Worm (Caenorhabditis elegans) whole organism, midembryonic: Measurements from ENCODE around the gene arrd-23.

ENCODE experiments used
- T22C8.4 ChIP-seq: fragments of 200-800 bp; sonication (Bioruptor generic); IDR thresholded peaks from 2 replicates; pipeline ENCODE4 v1.3.6; 2022; ENCODE audit warnings: missing genetic modification characterization, missing compliant biosample characterization
- flt-1 ChIP-seq: fragments of 200-800 bp; sonication (Bioruptor generic); IDR thresholded peaks from 2 replicates; pipeline ENCODE4 v1.3.6; 2022; ENCODE audit warnings: missing genetic modification characterization, missing compliant biosample characterization
- klf-2 ChIP-seq: fragments of 200-800 bp; sonication (Bioruptor generic); conservative IDR thresholded peaks from 2 replicates; pipeline ENCODE4 v1.3.6; 2022; ENCODE audit warnings: missing genetic modification reagents, missing genetic modification characterization, missing compliant biosample characterization
- med-1 ChIP-seq: sonication (generic microtip); optimal IDR thresholded peaks from 2 replicates; lab custom pipeline; 2017; ENCODE audit warnings: missing genetic modification characterization, mild to moderate bottlenecking, missing compliant biosample characterization, antibody characterized with exemption, missing genetic modification reagents; ENCODE audit not compliant: insufficient read depth
- ref-1 ChIP-seq: fragments of 200-800 bp; sonication (Bioruptor generic); conservative IDR thresholded peaks from 2 replicates; pipeline ENCODE4 v1.3.6; 2022; ENCODE audit warnings: missing genetic modification reagents, missing genetic modification characterization, missing compliant biosample characterization
- tab-1 ChIP-seq: fragments of 200-800 bp; sonication (Bioruptor generic); IDR thresholded peaks from 2 replicates; pipeline ENCODE4 v1.3.6; 2022; ENCODE audit warnings: missing genetic modification characterization, missing compliant biosample characterization
- ztf-29 ChIP-seq: fragments of 200-800 bp; sonication (Bioruptor generic); IDR thresholded peaks from 2 replicates; pipeline ENCODE4 v1.3.6; 2022; ENCODE audit warnings: missing genetic modification reagents, missing genetic modification characterization, missing compliant biosample characterization

DNA sequence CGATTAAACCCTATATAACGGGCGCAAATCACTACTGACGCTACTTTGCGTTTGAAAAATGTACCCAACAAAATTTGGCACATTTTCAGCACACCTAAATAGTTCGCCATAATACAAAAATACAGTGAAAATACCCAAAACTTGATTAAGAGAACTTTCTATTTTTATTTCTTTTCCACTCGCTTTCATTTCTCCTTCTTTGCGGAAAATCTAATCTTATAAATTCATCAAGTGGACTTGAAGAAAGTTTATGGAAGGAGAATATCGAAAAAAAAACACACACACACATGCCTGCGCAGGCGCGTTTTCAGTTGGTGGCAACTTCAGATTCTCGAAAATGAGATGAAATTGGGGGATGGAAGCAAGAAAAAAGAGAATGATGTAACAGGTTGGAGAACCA is 10.5 kb upstream of the arrd-23 start:
- no peak for TF ChIP-seq flt-1 (GFP tag; lab: Robert Waterston, UW)
- no peak for TF ChIP-seq ztf-29
- TF ChIP-seq med-1 (GFP tag; lab: Kevin White, UChicago), result no peak
- no peak for TF ChIP-seq ref-1 (GFP tag; lab: Robert Waterston, UW)
- TF ChIP-seq tab-1, result no peak
- TF ChIP-seq T22C8.4 (GFP tag; lab: Robert Waterston, UW), result no peak
- no peak for TF ChIP-seq klf-2
